Fruit fly (Drosophila melanogaster): ENCODE data around the gene dre4.

- TF ChIP-seq CG10348 (GFP tag; IDR thresholded peaks at IDR 0.05): no peak
- TF ChIP-seq CG4496 (GFP tag; IDR thresholded peaks at IDR 0.05): no peak
- no peak for TF ChIP-seq CG12605 (GFP tag; IDR thresholded peaks at IDR 0.05)
- no peak for TF ChIP-seq Pif1A (GFP tag; optimal IDR thresholded peaks at IDR 0.05)
- TF ChIP-seq Pif1B (GFP tag; optimal IDR thresholded peaks at IDR 0.05): no peak
- no peak for TF ChIP-seq CG32121 (GFP tag; IDR thresholded peaks at IDR 0.05)
- TF ChIP-seq CG8159 (tag; optimal IDR thresholded peaks at IDR 0.05): no peak
- no peak for TF ChIP-seq CG17806 (tag; optimal IDR thresholded peaks at IDR 0.05)
- TF ChIP-seq Snoo (tag; optimal IDR thresholded peaks at IDR 0.05): no peak
- no peak for TF ChIP-seq CG13204 (GFP tag; optimal IDR thresholded peaks at IDR 0.05)
- no peak for TF ChIP-seq gl (tag; optimal IDR thresholded peaks at IDR 0.05)
- TF ChIP-seq fd96Ca (GFP tag; IDR thresholded peaks at IDR 0.05): no peak
Observed at dm6 chr3L:1920943-1921342, 44.8 kb upstream of the dre4 start, which contains the start of gene Dbx.
